Worm (Caenorhabditis elegans) whole organism, L4 larva: Measurements from ENCODE around the gene F59F5.7.

Experiments
- F49E8.2 ChIP-seq: sonication (generic microtip); optimal IDR thresholded peaks from 2 replicates; lab custom pipeline; 2016; ENCODE audit warnings: missing compliant biosample characterization, mild to moderate bottlenecking, missing genetic modification characterization, borderline replicate concordance
- aha-1 ChIP-seq: fragments of 150-350 bp; peaks from one replicate; lab custom pipeline; 2014; ENCODE audit warnings: missing biosample characterization, missing genetic modification characterization
- ces-1 ChIP-seq: fragments of 150-350 bp; sonication (generic microtip); optimal IDR thresholded peaks from 4 replicates; lab custom pipeline; 2014; ENCODE audit warnings: missing biosample characterization, missing genetic modification reagents, missing genetic modification characterization
- ctbp-1 ChIP-seq: fragments of 200-800 bp; sonication (Bioruptor generic); IDR thresholded peaks from 2 replicates; pipeline ENCODE4 v1.3.6; 2022; ENCODE audit warnings: missing genetic modification reagents, missing genetic modification characterization, missing compliant biosample characterization
- egl-27 ChIP-seq: sonication (generic microtip); optimal IDR thresholded peaks from 3 replicates; lab custom pipeline; 2017; ENCODE audit warnings: missing biosample characterization, missing genetic modification reagents, missing genetic modification characterization
- lsy-2 ChIP-seq, 2 experiments: fragments of 150-350 bp in 1 of 2; sonication (generic microtip) in 1 of 2; optimal IDR thresholded peaks; 2 replicates each; lab custom pipeline; 2014 to 2017; ENCODE audit warnings: missing biosample characterization in 2 of 2, missing genetic modification characterization in 2 of 2
- pha-4 ChIP-seq, 2 experiments: fragments of 150-350 bp in 1 of 2; fragments of 200-800 bp in 1 of 2; sonication (Bioruptor generic) in 1 of 2; IDR thresholded peaks in 1 of 2; optimal IDR thresholded peaks in 1 of 2; 2 replicates each; pipeline versions ENCODE4 v1.3.6 to Lab custom; 2014 to 2022; ENCODE audit warnings: missing genetic modification characterization in 2 of 2, missing genetic modification reagents in 2 of 2, missing biosample characterization in 1 of 2, missing compliant biosample characterization in 1 of 2
- pqm-1 ChIP-seq: sonication (generic microtip); optimal IDR thresholded peaks from 2 replicates; lab custom pipeline; 2017; ENCODE audit warnings: missing biosample characterization, missing genetic modification characterization
- skn-1 ChIP-seq: fragments of 150-350 bp; optimal IDR thresholded peaks from 2 replicates; lab custom pipeline; 2014; ENCODE audit warnings: missing biosample characterization, missing genetic modification characterization
- snpc-4 ChIP-seq: fragments of 150-350 bp; optimal IDR thresholded peaks from 2 replicates; lab custom pipeline; 2014; ENCODE audit warnings: missing biosample characterization, missing genetic modification characterization
- zfp-3 ChIP-seq: fragments of 200-800 bp; sonication (Bioruptor generic); conservative IDR thresholded peaks from 2 replicates; pipeline ENCODE4 v1.3.6; 2022; ENCODE audit warnings: missing genetic modification reagents, missing genetic modification characterization, missing compliant biosample characterization

DNA sequence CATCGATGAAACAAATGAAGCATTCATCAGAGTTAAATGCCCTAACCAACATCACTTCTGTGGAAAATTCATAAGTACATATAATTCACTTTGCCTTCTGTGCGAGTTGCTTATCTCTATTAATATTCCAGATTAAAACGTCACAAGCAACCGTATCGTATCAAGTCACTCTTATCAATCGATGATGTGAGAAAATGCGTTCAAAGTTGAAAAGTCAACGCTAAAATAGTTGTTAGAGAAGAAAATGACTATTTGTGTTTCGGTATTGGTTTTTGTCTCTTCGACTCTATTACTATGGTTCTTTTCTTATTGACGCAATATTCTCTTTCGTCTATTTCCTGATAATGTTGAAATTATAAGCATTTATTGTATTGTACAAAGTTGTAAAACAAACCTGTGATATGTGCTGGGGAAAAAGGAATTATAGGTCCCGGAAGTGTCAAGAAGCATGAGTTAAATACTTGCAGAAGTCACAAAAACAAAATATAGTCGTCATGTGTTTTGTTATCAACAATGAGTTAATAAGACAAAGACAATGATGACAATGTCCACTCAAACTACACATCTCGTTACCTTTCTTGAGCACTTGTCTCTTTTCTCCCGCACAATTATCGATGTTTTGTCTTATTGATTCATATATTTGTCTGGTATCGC lies 27.0 kb upstream of the F59F5.7 start:
- TF ChIP-seq ctbp-1 = no peak
- no peak for TF ChIP-seq snpc-4 (tag; lab: Kevin White, UChicago)
- no peak for TF ChIP-seq egl-27 (tag; lab: Kevin White, UChicago)
- TF ChIP-seq pqm-1 (tag; lab: Kevin White, UChicago) = peak; percentile 10
- TF ChIP-seq lsy-2 (tag; optimal IDR thresholded peaks at IDR 0.05; lab: Kevin White, UChicago) = no peak
- no peak for TF ChIP-seq ces-1
- TF ChIP-seq aha-1 (tag; lab: Kevin White, UChicago) = peak; percentile 3
- no peak for TF ChIP-seq skn-1 (tag; lab: Kevin White, UChicago)
- TF ChIP-seq zfp-3 = no peak
- TF ChIP-seq pha-4 (GFP tag; IDR thresholded peaks at IDR 0.05; lab: Robert Waterston, UW) = no peak
- TF ChIP-seq pha-4 (tag; optimal IDR thresholded peaks at IDR 0.05; lab: Kevin White, UChicago) = no peak
- no peak for TF ChIP-seq F49E8.2
